Fruit fly (Drosophila melanogaster): ENCODE measurements around the gene CG7083.

Gene CG7083

DNA sequence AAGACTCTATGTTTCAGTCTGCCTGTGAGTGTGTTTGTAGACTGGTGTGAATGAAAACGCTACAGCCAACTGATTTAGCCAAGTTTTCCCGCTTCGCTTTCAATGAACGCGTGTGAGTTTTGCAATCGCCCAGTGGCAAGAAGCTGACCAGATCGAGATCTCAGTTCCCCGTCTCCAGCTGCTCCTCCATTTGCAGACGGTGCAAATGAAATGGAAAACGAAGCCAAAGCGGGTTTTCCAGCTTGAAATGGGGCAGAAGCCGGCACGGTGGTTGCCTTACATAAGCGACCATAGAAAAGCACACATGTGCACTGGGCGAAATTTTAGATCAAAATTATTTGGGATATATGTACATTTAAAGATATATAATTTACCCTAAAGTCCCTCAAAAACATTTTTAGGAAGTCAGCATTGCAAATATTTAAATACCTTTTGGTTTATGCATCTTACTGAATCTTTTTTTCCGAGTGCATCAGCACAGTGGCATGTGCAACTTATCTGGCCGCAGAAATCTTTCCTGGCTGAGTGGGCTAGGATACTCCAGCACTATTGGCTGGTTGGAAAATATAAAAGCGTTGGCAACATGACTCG lies 21.6 kb upstream of the CG7083 start, which contains the start of gene CG43059 (continued):
- TF ChIP-seq pan (optimal IDR thresholded peaks at IDR 0.05): no peak
- TF ChIP-seq pan (GFP tag; optimal IDR thresholded peaks at IDR 0.05 in 1 of 2, IDR thresholded peaks at IDR 0.05 in 1 of 2): no peak
- peak; percentile 1 for TF ChIP-seq CG2712 (tag; optimal IDR thresholded peaks at IDR 0.05)
- TF ChIP-seq CG11723 (GFP tag; optimal IDR thresholded peaks at IDR 0.05): no peak
- no peak for TF ChIP-seq sug (tag; optimal IDR thresholded peaks at IDR 0.05)
- TF ChIP-seq CG7372 (GFP tag; IDR thresholded peaks at IDR 0.05): no peak
- TF ChIP-seq CG3995 (GFP tag; optimal IDR thresholded peaks at IDR 0.05): no peak
- TF ChIP-seq Blimp-1 (GFP tag; optimal IDR thresholded peaks at IDR 0.05): peak; percentile 32
- no peak for TF ChIP-seq CG1233 (GFP tag; optimal IDR thresholded peaks at IDR 0.05)
- no peak for TF ChIP-seq Usf (GFP tag; optimal IDR thresholded peaks at IDR 0.05)
- no peak for TF ChIP-seq bcd (GFP tag; optimal IDR thresholded peaks at IDR 0.05)
- TF ChIP-seq Hr3 (GFP tag; optimal IDR thresholded peaks at IDR 0.05): no peak
- 0 out of 2 replicates have a peak, but pooled peaks have one; percentile 15 for TF ChIP-seq E2f1 (GFP tag; IDR thresholded peaks at IDR 0.05)
- TF ChIP-seq CG17359 (tag; optimal IDR thresholded peaks at IDR 0.05): peak; percentile 1
- peak; percentile 92 for TF ChIP-seq Drgx (GFP tag; IDR thresholded peaks at IDR 0.05)
- TF ChIP-seq ase (GFP tag; IDR thresholded peaks at IDR 0.05): 0 out of 3 replicates have a peak, but pooled peaks have one; percentile 19
- no peak for TF ChIP-seq CG11695 (GFP tag; IDR thresholded peaks at IDR 0.05)
- TF ChIP-seq Taf1 (GFP tag; IDR thresholded peaks at IDR 0.05): no peak
- peak; percentile 22 for TF ChIP-seq gem (tag; optimal IDR thresholded peaks at IDR 0.05)
- TF ChIP-seq CG3847 (GFP tag; IDR thresholded peaks at IDR 0.05): no peak
- no peak for TF ChIP-seq Dip3 (GFP tag; optimal IDR thresholded peaks at IDR 0.05)
- peak; percentile 8 for TF ChIP-seq dmrt99B (tag; optimal IDR thresholded peaks at IDR 0.05)
- TF ChIP-seq C15 (GFP tag; IDR thresholded peaks at IDR 0.05): peak; percentile 22; the same call in 1 of the 3 replicates
- TF ChIP-seq exex (tag; optimal IDR thresholded peaks at IDR 0.05): no peak
- no peak for TF ChIP-seq CG1024 (GFP tag; IDR thresholded peaks at IDR 0.05)
- no peak for TF ChIP-seq D19B (GFP tag; optimal IDR thresholded peaks at IDR 0.05)
- peak; percentile 53 for TF ChIP-seq Med (GFP tag)
- no peak for TF ChIP-seq Hmx (GFP tag; optimal IDR thresholded peaks at IDR 0.05)
- TF ChIP-seq sima (GFP tag; optimal IDR thresholded peaks at IDR 0.05): no peak
- no peak for TF ChIP-seq B-H2 (GFP tag; optimal IDR thresholded peaks at IDR 0.05)
- TF ChIP-seq CG34376 (GFP tag; optimal IDR thresholded peaks at IDR 0.05): no peak
- TF ChIP-seq CG14050 (GFP tag; IDR thresholded peaks at IDR 0.05): no peak
- no peak for TF ChIP-seq repo (GFP tag; optimal IDR thresholded peaks at IDR 0.05)
- no peak for TF ChIP-seq prd (optimal IDR thresholded peaks at IDR 0.05)
- TF ChIP-seq prd (GFP tag; IDR thresholded peaks at IDR 0.05): peak; percentile 29; the same call in 1 of the 3 replicates
- peak; percentile 34 for TF ChIP-seq Sox102F (GFP tag; optimal IDR thresholded peaks at IDR 0.05)
- TF ChIP-seq Ada2b (GFP tag; IDR thresholded peaks at IDR 0.05): 0 out of 2 replicates have a peak, but pooled peaks have one; percentile 25
- no peak for TF ChIP-seq tll (GFP tag; optimal IDR thresholded peaks at IDR 0.05)
- 0 out of 3 replicates have a peak, but pooled peaks have one; percentile 9 for TF ChIP-seq row (GFP tag; IDR thresholded peaks at IDR 0.05)
- TF ChIP-seq inv (GFP tag; IDR thresholded peaks at IDR 0.05; ENCODE audit: partially characterized antibody): no peak
- TF ChIP-seq CG13287 (GFP tag; IDR thresholded peaks at IDR 0.05; ENCODE audit: partially characterized antibody): no peak
- peak in 1 of 2 experiments; percentile 5 for TF ChIP-seq bsh (GFP tag; optimal IDR thresholded peaks at IDR 0.05)
- peak; percentile 28 for TF ChIP-seq CG1603 (tag; optimal IDR thresholded peaks at IDR 0.05)
- no peak for TF ChIP-seq D (optimal IDR thresholded peaks at IDR 0.05)
- TF ChIP-seq D (GFP tag; optimal IDR thresholded peaks at IDR 0.05): no peak

All from whole organism, embryonic.